Worm (Caenorhabditis elegans) whole organism, L4/young adult: ENCODE results near the gene cnc-11.

ENCODE experiments used
- W03F9.2 ChIP-seq: fragments of 150-350 bp; optimal IDR thresholded peaks from 2 replicates; lab custom pipeline; 2014; ENCODE audit warnings: missing biosample characterization, missing genetic modification characterization
- dao-5 ChIP-seq: sonication (generic microtip); optimal IDR thresholded peaks from 2 replicates; lab custom pipeline; 2016; ENCODE audit warnings: missing genotype, missing genetic modification characterization, moderate library complexity, missing compliant biosample characterization
- him-1 ChIP-seq: sonication (generic microtip); optimal IDR thresholded peaks from 2 replicates; lab custom pipeline; 2016; ENCODE audit warnings: missing genotype, missing genetic modification reagents, missing genetic modification characterization, missing compliant biosample characterization

Gene cnc-11

ce11 chrV:1486031-1486430 lies 43.9 kb downstream of the cnc-11 start:
- no peak for TF ChIP-seq W03F9.2
- no peak for TF ChIP-seq dao-5
- no peak for TF ChIP-seq him-1 (tag; lab: Kevin White, UChicago)

DNA sequence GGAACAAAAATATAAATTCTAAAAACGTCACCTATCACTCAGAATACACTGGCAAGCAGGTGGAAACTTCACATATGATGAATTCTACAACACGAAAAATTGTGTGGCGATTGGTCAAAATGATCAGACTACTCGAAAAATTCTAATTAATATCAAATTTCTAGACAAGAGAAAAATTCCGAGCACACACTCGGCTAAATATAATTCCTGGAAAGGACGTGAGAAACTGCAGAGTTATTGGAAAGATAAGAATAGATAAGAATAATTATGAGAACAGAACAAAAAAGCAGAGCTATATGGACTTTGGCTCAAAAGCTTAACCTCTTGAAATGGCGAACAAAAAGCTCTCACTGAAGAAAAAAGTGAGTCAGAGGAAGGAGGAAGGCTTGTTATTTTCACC lies 45.1 kb downstream of the cnc-11 start:
- TF ChIP-seq him-1 (tag; lab: Kevin White, UChicago), result no peak
- TF ChIP-seq dao-5, result no peak

DNA sequence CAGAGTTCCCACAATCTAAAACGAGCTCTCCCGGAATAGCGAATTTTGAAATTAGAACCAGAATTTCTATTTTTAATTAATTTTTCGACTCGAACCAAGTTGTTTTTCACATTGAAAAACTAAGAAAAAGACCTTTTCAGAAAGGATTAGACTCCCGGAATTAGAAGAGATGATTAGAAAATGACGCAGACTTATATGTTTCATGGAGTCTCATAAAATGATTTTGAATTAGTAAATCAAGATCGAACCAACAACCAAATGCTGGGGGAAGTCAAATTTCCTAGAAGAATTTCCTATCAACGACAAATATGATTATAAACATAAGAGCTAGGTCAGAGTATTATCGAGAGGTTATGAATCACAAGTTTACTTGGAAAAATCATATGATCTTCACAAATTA lies 46.5 kb downstream of the cnc-11 start:
- TF ChIP-seq dao-5 (no peak), W03F9.2 (no peak), him-1 (tag; lab: Kevin White, UChicago) (no peak)

- TF ChIP-seq dao-5, result no peak
- no peak for TF ChIP-seq him-1 (tag; lab: Kevin White, UChicago)
- no peak for TF ChIP-seq W03F9.2
Measured at ce11 chrV:1491510-1491909, 49.4 kb downstream of the cnc-11 start, which contains the start of gene C38C3.6. TSS of gene C38C3.6 (minus strand) at chrV:1491610.
